Worm (Caenorhabditis elegans) whole organism, young adult: ENCODE data around the gene C25A11.2.

Experiments
- atf-7 ChIP-seq: sonication (generic microtip); optimal IDR thresholded peaks from 2 replicates; lab custom pipeline; 2017; ENCODE audit warnings: mild to moderate bottlenecking, missing genetic modification characterization, missing compliant biosample characterization
- ceh-91 ChIP-seq: fragments of 200-800 bp; sonication (Bioruptor generic); IDR thresholded peaks from 2 replicates; pipeline ENCODE4 v1.3.6; 2022; ENCODE audit warnings: missing genetic modification reagents, missing genetic modification characterization, missing compliant biosample characterization
- rcor-1 ChIP-seq: fragments of 200-800 bp; sonication (Bioruptor generic); IDR thresholded peaks from 2 replicates; pipeline ENCODE4 v1.3.6; 2022; ENCODE audit warnings: missing genetic modification reagents, missing genetic modification characterization, missing compliant biosample characterization
- rpc-1 ChIP-seq, 2 experiments: fragments of 150-350 bp in 1 of 2; sonication (generic microtip) in 1 of 2; optimal IDR thresholded peaks; 2 replicates each; lab custom pipeline; 2014 to 2018; ENCODE audit warnings: missing biosample characterization in 1 of 2, missing genetic modification characterization in 1 of 2, missing genetic modification reagents in 1 of 2, missing genotype in 1 of 2
- ztf-25 ChIP-seq: fragments of 200-800 bp; sonication (Bioruptor generic); IDR thresholded peaks from 2 replicates; pipeline ENCODE4 v1.3.6; 2022; ENCODE audit warnings: missing genetic modification reagents, missing genetic modification characterization, missing compliant biosample characterization

DNA sequence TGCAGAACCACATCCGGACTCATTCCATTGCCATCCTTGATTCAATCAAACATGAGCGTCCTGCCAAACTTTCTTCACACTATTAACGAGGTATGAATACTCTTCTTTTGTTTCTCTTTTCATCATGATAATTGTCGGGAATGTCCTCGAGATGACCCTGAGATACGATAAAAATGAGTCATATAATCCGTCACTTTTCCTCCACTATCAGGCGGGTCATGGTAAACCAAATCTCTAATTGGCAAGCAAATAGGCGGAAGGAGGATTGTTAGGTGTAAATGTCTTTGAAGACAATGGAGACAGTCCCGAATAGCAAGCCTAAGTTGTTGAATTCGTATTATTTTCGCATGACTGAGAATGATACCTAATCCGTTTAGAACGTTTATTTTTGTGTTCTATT lies 25.2 kb upstream of the C25A11.2 start:
- TF ChIP-seq ztf-25 (GFP tag; lab: Robert Waterston, UW), result no peak
- no peak for TF ChIP-seq rpc-1 (optimal IDR thresholded peaks at IDR 0.05; lab: Kevin White, UChicago)
- TF ChIP-seq rpc-1 (tag; optimal IDR thresholded peaks at IDR 0.05; lab: Kevin White, UChicago), result no peak
- no peak for TF ChIP-seq atf-7 (tag; lab: Kevin White, UChicago)
- no peak for TF ChIP-seq rcor-1
- no peak for TF ChIP-seq ceh-91 (GFP tag; lab: Robert Waterston, UW)
